Worm (Caenorhabditis elegans) whole organism, L1 larva: Measurements from ENCODE around the gene T07E3.4.
A peak's percentile ranks its signal among the peaks of the same experiment; 100 is the strongest.

Experiments
- C16A3.4 ChIP-seq: fragments of 150-350 bp; optimal IDR thresholded peaks from 2 replicates; lab custom pipeline; 2014; ENCODE audit warnings: missing biosample characterization, missing genetic modification characterization
- C34B4.2 ChIP-seq: sonication (generic microtip); optimal IDR thresholded peaks from 2 replicates; lab custom pipeline; 2017; ENCODE audit warnings: mild to moderate bottlenecking, missing genetic modification characterization, missing compliant biosample characterization
- F16B12.6 ChIP-seq: fragments of 150-350 bp; optimal IDR thresholded peaks from 2 replicates; lab custom pipeline; 2014; ENCODE audit warnings: missing biosample characterization, missing genetic modification characterization
- Y116A8C.19 ChIP-seq: sonication (generic microtip); optimal IDR thresholded peaks from 2 replicates; lab custom pipeline; 2016; ENCODE audit warnings: missing compliant biosample characterization, missing genetic modification characterization, borderline replicate concordance
- aly-2 ChIP-seq: fragments of 150-350 bp; optimal IDR thresholded peaks from 2 replicates; lab custom pipeline; 2014; ENCODE audit warnings: missing biosample characterization, missing genetic modification characterization
- ama-1 ChIP-seq: fragments of 150-350 bp; optimal IDR thresholded peaks from 2 replicates; lab custom pipeline; 2014
- blmp-1 ChIP-seq: fragments of 150-350 bp; optimal IDR thresholded peaks from 2 replicates; lab custom pipeline; 2014; ENCODE audit warnings: missing biosample characterization, missing genetic modification characterization
- ceh-63 ChIP-seq: fragments of 200-800 bp; sonication (Bioruptor generic); optimal IDR thresholded peaks from 2 replicates; lab custom pipeline; 2018; ENCODE audit warnings: mild to moderate bottlenecking, missing genetic modification characterization, missing compliant biosample characterization
- ceh-8 ChIP-seq: fragments of 200-800 bp; sonication (Bioruptor generic); optimal IDR thresholded peaks from 2 replicates; lab custom pipeline; 2018; ENCODE audit warnings: mild to moderate bottlenecking, missing genetic modification characterization, moderate library complexity, missing compliant biosample characterization
- ceh-82 ChIP-seq, 3 experiments: fragments of 150-350 bp in 1 of 3; sonication (generic microtip) in 2 of 3; optimal IDR thresholded peaks; 2 replicates each; lab custom pipeline; 2014 to 2017; ENCODE audit warnings: missing biosample characterization in 3 of 3, missing genetic modification characterization in 3 of 3
- ceh-90 ChIP-seq: sonication (generic microtip); optimal IDR thresholded peaks from 2 replicates; lab custom pipeline; 2016; ENCODE audit warnings: missing genetic modification characterization, missing compliant biosample characterization
- ces-1 ChIP-seq: fragments of 150-350 bp; optimal IDR thresholded peaks from 2 replicates; lab custom pipeline; 2014; ENCODE audit warnings: missing biosample characterization, missing genetic modification reagents, missing genetic modification characterization
- dpl-1 ChIP-seq, 3 experiments: fragments of 150-350 bp in 2 of 3; sonication (generic microtip) in 1 of 3; optimal IDR thresholded peaks; 2 replicates each; lab custom pipeline; 2014 to 2017; ENCODE audit warnings: missing biosample characterization in 3 of 3, missing genetic modification characterization in 3 of 3, missing genetic modification reagents in 3 of 3
- dsc-1 ChIP-seq: sonication (generic microtip); optimal IDR thresholded peaks from 2 replicates; lab custom pipeline; 2016; ENCODE audit warnings: mild to moderate bottlenecking, missing genetic modification characterization, missing compliant biosample characterization
- efl-1 ChIP-seq, 4 experiments: fragments of 150-350 bp; optimal IDR thresholded peaks in 3 of 4; peaks in 1 of 4; 1 replicate in 1 of 4; 2 replicates in 3 of 4; lab custom pipeline; 2014; ENCODE audit warnings: missing biosample characterization in 2 of 4, missing genetic modification characterization in 2 of 4, missing genetic modification reagents in 2 of 4
- elt-2 ChIP-seq: sonication (generic microtip); optimal IDR thresholded peaks from 2 replicates; lab custom pipeline; 2016; ENCODE audit warnings: missing genetic modification characterization, mild to moderate bottlenecking, inconsistent platforms, missing compliant biosample characterization, missing genetic modification reagents
- elt-3 ChIP-seq, 6 experiments: fragments of 150-350 bp in 1 of 6; sonication (generic microtip); optimal IDR thresholded peaks; 2 replicates each; lab custom pipeline; 2017 to 2018; ENCODE audit warnings: missing biosample characterization in 6 of 6, missing genetic modification characterization in 6 of 6, inconsistent platforms in 1 of 6
- ets-5 ChIP-seq: fragments of 200-800 bp; sonication (Bioruptor generic); IDR thresholded peaks from 2 replicates; pipeline ENCODE4 v1.3.6; 2022; ENCODE audit warnings: missing genetic modification characterization, missing compliant biosample characterization
- fkh-10 ChIP-seq: sonication (generic microtip); optimal IDR thresholded peaks from 2 replicates; lab custom pipeline; 2017; ENCODE audit warnings: missing biosample characterization, missing genetic modification reagents, missing genetic modification characterization
- fkh-4 ChIP-seq: sonication (generic microtip); optimal IDR thresholded peaks from 2 replicates; lab custom pipeline; 2016; ENCODE audit warnings: missing compliant biosample characterization, missing genetic modification characterization, borderline replicate concordance
- fos-1 ChIP-seq: fragments of 150-350 bp; optimal IDR thresholded peaks from 2 replicates; lab custom pipeline; 2014; ENCODE audit warnings: missing biosample characterization, missing genetic modification characterization
- grh-1 ChIP-seq: fragments of 200-800 bp; sonication (Bioruptor generic); IDR thresholded peaks from 2 replicates; pipeline ENCODE4 v1.3.6; 2022; ENCODE audit warnings: missing genetic modification reagents, missing genetic modification characterization, missing compliant biosample characterization
- hlh-17 ChIP-seq: fragments of 200-800 bp; sonication (Bioruptor generic); optimal IDR thresholded peaks from 2 replicates; lab custom pipeline; 2018; ENCODE audit warnings: missing genetic modification characterization, mild to moderate bottlenecking, missing compliant biosample characterization, moderate library complexity, borderline replicate concordance
- hpl-2 ChIP-seq: fragments of 150-350 bp; optimal IDR thresholded peaks from 2 replicates; lab custom pipeline; 2014; ENCODE audit warnings: missing biosample characterization, missing genetic modification reagents, missing genetic modification characterization
- irx-1 ChIP-seq: sonication (generic microtip); optimal IDR thresholded peaks from 2 replicates; lab custom pipeline; 2016; ENCODE audit warnings: missing genetic modification characterization, missing compliant biosample characterization
- lin-15B ChIP-seq: fragments of 150-350 bp; sonication (generic microtip); optimal IDR thresholded peaks from 3 replicates; lab custom pipeline; 2014; ENCODE audit warnings: missing biosample characterization, missing genetic modification characterization
- lin-39 ChIP-seq: fragments of 150-350 bp; optimal IDR thresholded peaks from 2 replicates; lab custom pipeline; 2014; ENCODE audit warnings: missing biosample characterization, missing genetic modification reagents, missing genetic modification characterization
- lir-3 ChIP-seq: sonication (generic microtip); optimal IDR thresholded peaks from 2 replicates; lab custom pipeline; 2016; ENCODE audit warnings: mild to moderate bottlenecking, missing genetic modification characterization, moderate library complexity, missing compliant biosample characterization; ENCODE audit not compliant: poor library complexity
- mab-9 ChIP-seq: fragments of 200-800 bp; sonication (Bioruptor generic); IDR thresholded peaks from 2 replicates; pipeline ENCODE4 v1.3.6; 2022; ENCODE audit warnings: missing genetic modification reagents, missing genetic modification characterization, missing compliant biosample characterization
- mep-1 ChIP-seq: fragments of 150-350 bp; optimal IDR thresholded peaks from 2 replicates; lab custom pipeline; 2014; ENCODE audit warnings: missing biosample characterization, missing genetic modification characterization
- nhr-11 ChIP-seq: fragments of 150-350 bp; optimal IDR thresholded peaks from 2 replicates; lab custom pipeline; 2014; ENCODE audit warnings: missing biosample characterization, missing genetic modification characterization
- nhr-12 ChIP-seq: sonication (generic microtip); optimal IDR thresholded peaks from 2 replicates; lab custom pipeline; 2017; ENCODE audit warnings: missing biosample characterization, missing genetic modification characterization
- nhr-237 ChIP-seq: fragments of 150-350 bp; optimal IDR thresholded peaks from 2 replicates; lab custom pipeline; 2014; ENCODE audit warnings: missing biosample characterization, missing genetic modification characterization
- nhr-28 ChIP-seq: fragments of 150-350 bp; optimal IDR thresholded peaks from 2 replicates; lab custom pipeline; 2014; ENCODE audit warnings: missing biosample characterization, missing genetic modification characterization
- nhr-71 ChIP-seq: sonication (generic microtip); optimal IDR thresholded peaks from 2 replicates; lab custom pipeline; 2016; ENCODE audit warnings: mild to moderate bottlenecking, missing genetic modification characterization, moderate library complexity, missing compliant biosample characterization
- nhr-76 ChIP-seq: sonication (generic microtip); optimal IDR thresholded peaks from 2 replicates; lab custom pipeline; 2017; ENCODE audit warnings: missing biosample characterization, missing genetic modification characterization
- nhr-77 ChIP-seq: fragments of 150-350 bp; optimal IDR thresholded peaks from 2 replicates; lab custom pipeline; 2014; ENCODE audit warnings: missing biosample characterization, missing genetic modification characterization
- nhr-84 ChIP-seq: sonication (generic microtip); optimal IDR thresholded peaks from 2 replicates; lab custom pipeline; 2017; ENCODE audit warnings: missing biosample characterization, missing genetic modification characterization
- nhr-85 ChIP-seq: sonication (generic microtip); peaks from one replicate; lab custom pipeline; 2016; ENCODE audit warnings: missing genetic modification characterization, inconsistent platforms, missing compliant biosample characterization
- pax-3 ChIP-seq: fragments of 200-800 bp; sonication (Bioruptor generic); optimal IDR thresholded peaks from 2 replicates; lab custom pipeline; 2018; ENCODE audit warnings: mild to moderate bottlenecking, missing genetic modification characterization, moderate library complexity, missing compliant biosample characterization
- pqm-1 ChIP-seq: sonication (generic microtip); optimal IDR thresholded peaks from 3 replicates; lab custom pipeline; 2017; ENCODE audit warnings: missing biosample characterization, missing genetic modification characterization
- rnt-1 ChIP-seq: sonication (generic microtip); optimal IDR thresholded peaks from 2 replicates; lab custom pipeline; 2016; ENCODE audit warnings: mild to moderate bottlenecking, missing genetic modification characterization, moderate library complexity, missing compliant biosample characterization
- skn-1 ChIP-seq: fragments of 150-350 bp; optimal IDR thresholded peaks from 2 replicates; lab custom pipeline; 2014; ENCODE audit warnings: missing biosample characterization, missing genetic modification characterization
- snpc-4 ChIP-seq: fragments of 150-350 bp; optimal IDR thresholded peaks from 2 replicates; lab custom pipeline; 2014; ENCODE audit warnings: missing biosample characterization, missing genetic modification characterization
- snu-23 ChIP-seq: sonication (generic microtip); optimal IDR thresholded peaks from 2 replicates; lab custom pipeline; 2016; ENCODE audit warnings: missing genetic modification characterization, missing compliant biosample characterization
- sox-4 ChIP-seq: sonication (generic microtip); optimal IDR thresholded peaks from 2 replicates; lab custom pipeline; 2016; ENCODE audit warnings: missing genetic modification characterization, missing compliant biosample characterization
- swsn-7 ChIP-seq: sonication (generic microtip); optimal IDR thresholded peaks from 2 replicates; lab custom pipeline; 2016; ENCODE audit warnings: missing genetic modification characterization, missing compliant biosample characterization
- tbx-2 ChIP-seq: sonication (generic microtip); optimal IDR thresholded peaks from 2 replicates; lab custom pipeline; 2016; ENCODE audit warnings: missing genetic modification characterization, missing compliant biosample characterization
- tlp-1 ChIP-seq: fragments of 150-350 bp; optimal IDR thresholded peaks from 2 replicates; lab custom pipeline; 2014; ENCODE audit warnings: missing biosample characterization, missing genetic modification characterization
- unc-30 ChIP-seq: sonication (generic microtip); optimal IDR thresholded peaks from 2 replicates; lab custom pipeline; 2017; ENCODE audit warnings: missing biosample characterization, missing genetic modification characterization
- unc-62 ChIP-seq: fragments of 150-350 bp; optimal IDR thresholded peaks from 2 replicates; lab custom pipeline; 2014; ENCODE audit warnings: missing biosample characterization, missing genetic modification reagents, missing genetic modification characterization
- zag-1 ChIP-seq: fragments of 150-350 bp; optimal IDR thresholded peaks from 2 replicates; lab custom pipeline; 2014; ENCODE audit warnings: missing biosample characterization, missing genetic modification characterization
- zip-4 ChIP-seq: fragments of 200-800 bp; sonication (Bioruptor generic); optimal IDR thresholded peaks from 2 replicates; lab custom pipeline; 2018; ENCODE audit warnings: mild to moderate bottlenecking, missing genetic modification characterization, moderate library complexity, missing compliant biosample characterization
- ztf-4 ChIP-seq: fragments of 150-350 bp; optimal IDR thresholded peaks from 2 replicates; lab custom pipeline; 2014; ENCODE audit warnings: missing biosample characterization, missing genetic modification characterization

Gene T07E3.4

ce11 chrIII:6898518-6898917 is 704 bp downstream of the T07E3.4 start:
- TF ChIP-seq ces-1 (GFP tag; lab: Kevin White, UChicago) (no peak), unc-30 (tag; lab: Kevin White, UChicago) (no peak), ceh-90 (no peak), swsn-7 (tag; lab: Kevin White, UChicago) (peak; percentile 12), skn-1 (tag; lab: Kevin White, UChicago) (no peak), ceh-8 (GFP tag; lab: Kevin White, UChicago) (no peak), blmp-1 (peak; percentile 48), Y116A8C.19 (tag; lab: Kevin White, UChicago) (no peak), snpc-4 (tag; lab: Kevin White, UChicago) (no peak), unc-62 (no peak), fos-1 (tag; lab: Kevin White, UChicago) (peak; percentile 5), nhr-237 (no peak), fkh-4 (no peak), mab-9 (GFP tag; lab: Robert Waterston, UW) (no peak), ztf-4 (tag; lab: Kevin White, UChicago) (peak; percentile 40), C16A3.4 (tag; lab: Kevin White, UChicago) (no peak), fkh-10 (no peak), lin-15B (tag; lab: Kevin White, UChicago) (no peak), mep-1 (tag; lab: Kevin White, UChicago) (peak; percentile 21), elt-3 (tag; optimal IDR thresholded peaks at IDR 0.05; lab: Kevin White, UChicago) (peak in 2 of 6 experiments; percentile 41 to 83), nhr-76 (tag; lab: Kevin White, UChicago) (no peak), zip-4 (no peak), ets-5 (no peak), grh-1 (peak; percentile 50), hlh-17 (GFP tag; lab: Kevin White, UChicago) (no peak), irx-1 (tag; lab: Kevin White, UChicago) (no peak), nhr-77 (no peak), efl-1 (optimal IDR thresholded peaks at IDR 0.05; lab: Kevin White, UChicago) (peak; percentile 9 to 21), efl-1 (GFP tag; optimal IDR thresholded peaks at IDR 0.05 in 1 of 2; lab: Kevin White, UChicago) (peak in 1 of 2 experiments; percentile 11), lin-39 (tag; lab: Kevin White, UChicago) (peak; percentile 29), dpl-1 (GFP tag; optimal IDR thresholded peaks at IDR 0.05; lab: Kevin White, UChicago) (peak in 2 of 3 experiments; percentile 10 to 31), nhr-85 (peak; percentile 85), nhr-71 (tag; lab: Kevin White, UChicago) (peak; percentile 91), C34B4.2 (tag; lab: Kevin White, UChicago) (no peak), lir-3 (peak; percentile 4), F16B12.6 (tag; lab: Kevin White, UChicago) (no peak), zag-1 (no peak), nhr-11 (peak; percentile 35), pqm-1 (tag; lab: Kevin White, UChicago) (no peak), nhr-28 (tag; lab: Kevin White, UChicago) (no peak), rnt-1 (tag; lab: Kevin White, UChicago) (peak; percentile 63), snu-23 (GFP tag; lab: Kevin White, UChicago) (peak; percentile 73), tlp-1 (no peak), nhr-12 (tag; lab: Kevin White, UChicago) (no peak), sox-4 (tag; lab: Kevin White, UChicago) (no peak), hpl-2 (no peak), ama-1 (lab: Kevin White, UChicago) (no peak), pax-3 (no peak), ceh-63 (GFP tag; lab: Kevin White, UChicago) (no peak), nhr-84 (tag; lab: Kevin White, UChicago) (no peak), aly-2 (tag; lab: Kevin White, UChicago) (no peak), dsc-1 (no peak), elt-2 (tag; lab: Kevin White, UChicago) (peak; percentile 11), tbx-2 (tag; lab: Kevin White, UChicago) (peak; percentile 58), ceh-82 (tag; optimal IDR thresholded peaks at IDR 0.05; lab: Kevin White, UChicago) (no peak)
